Worm (Caenorhabditis elegans) whole organism, L1 larva: Measurements from ENCODE around the gene K06H6.1.

Experiments
- alr-1 ChIP-seq: fragments of 200-800 bp; sonication (Bioruptor generic); optimal IDR thresholded peaks from 2 replicates; lab custom pipeline; 2018; ENCODE audit warnings: borderline replicate concordance, mild to moderate bottlenecking, missing genetic modification characterization, missing compliant biosample characterization
- ama-1 ChIP-seq: fragments of 150-350 bp; optimal IDR thresholded peaks from 2 replicates; lab custom pipeline; 2014
- elt-3 ChIP-seq, 6 experiments: fragments of 150-350 bp in 1 of 6; sonication (generic microtip); optimal IDR thresholded peaks; 2 replicates each; lab custom pipeline; 2017 to 2018; ENCODE audit warnings: missing biosample characterization in 6 of 6, missing genetic modification characterization in 6 of 6, inconsistent platforms in 1 of 6
- fos-1 ChIP-seq: fragments of 150-350 bp; optimal IDR thresholded peaks from 2 replicates; lab custom pipeline; 2014; ENCODE audit warnings: missing biosample characterization, missing genetic modification characterization
- nhr-11 ChIP-seq: fragments of 150-350 bp; optimal IDR thresholded peaks from 2 replicates; lab custom pipeline; 2014; ENCODE audit warnings: missing biosample characterization, missing genetic modification characterization
- nhr-19 ChIP-seq: fragments of 200-800 bp; sonication (Bioruptor generic); conservative IDR thresholded peaks from 2 replicates; pipeline ENCODE4 v1.3.6; 2022; ENCODE audit warnings: missing genetic modification characterization, missing compliant biosample characterization
- nhr-71 ChIP-seq: sonication (generic microtip); optimal IDR thresholded peaks from 2 replicates; lab custom pipeline; 2016; ENCODE audit warnings: mild to moderate bottlenecking, missing genetic modification characterization, moderate library complexity, missing compliant biosample characterization
- pag-3 ChIP-seq: sonication (generic microtip); optimal IDR thresholded peaks from 2 replicates; lab custom pipeline; 2017; ENCODE audit warnings: missing genetic modification characterization, mild to moderate bottlenecking, missing compliant biosample characterization, antibody characterized with exemption, borderline replicate concordance; ENCODE audit not compliant: insufficient read depth
- pqm-1 ChIP-seq: sonication (generic microtip); optimal IDR thresholded peaks from 3 replicates; lab custom pipeline; 2017; ENCODE audit warnings: missing biosample characterization, missing genetic modification characterization
- skn-1 ChIP-seq: fragments of 150-350 bp; optimal IDR thresholded peaks from 2 replicates; lab custom pipeline; 2014; ENCODE audit warnings: missing biosample characterization, missing genetic modification characterization
- sox-4 ChIP-seq: sonication (generic microtip); optimal IDR thresholded peaks from 2 replicates; lab custom pipeline; 2016; ENCODE audit warnings: missing genetic modification characterization, missing compliant biosample characterization
- unc-86 ChIP-seq: sonication (generic microtip); optimal IDR thresholded peaks from 2 replicates; lab custom pipeline; 2016; ENCODE audit warnings: missing genetic modification characterization, missing compliant biosample characterization
- ztf-11 ChIP-seq, 2 experiments: sonication (generic microtip); optimal IDR thresholded peaks; 2 replicates each; lab custom pipeline; 2016 to 2017; ENCODE audit warnings: missing genetic modification characterization in 2 of 2, missing biosample characterization in 1 of 2, missing compliant biosample characterization in 1 of 2

DNA sequence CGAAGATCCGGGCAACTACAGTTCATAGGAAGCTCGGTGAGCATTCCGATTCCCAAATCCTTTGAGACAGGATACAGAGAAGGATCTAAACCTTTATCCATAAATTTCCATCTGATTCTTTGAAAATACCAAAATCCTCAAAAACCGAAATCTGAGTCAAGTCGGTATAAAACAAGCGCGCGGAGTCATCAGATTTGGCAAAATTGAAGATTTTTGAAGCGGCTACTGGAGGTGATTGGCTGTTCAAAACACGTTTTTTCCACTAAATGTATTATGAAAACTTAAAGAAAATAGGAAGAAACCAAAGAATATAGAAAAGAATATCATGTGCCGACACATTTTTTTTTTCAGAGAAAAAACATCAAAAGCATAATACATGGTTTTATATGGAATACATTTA lies 13.3 kb upstream of the K06H6.1 start, which contains the start of gene C14C6.13:
- TF ChIP-seq sox-4 (tag; lab: Kevin White, UChicago) (no peak), nhr-19 (GFP tag; lab: Robert Waterston, UW) (no peak), nhr-11 (tag; lab: Kevin White, UChicago) (no peak), fos-1 (tag; lab: Kevin White, UChicago) (no peak), pqm-1 (tag; lab: Kevin White, UChicago) (no peak), elt-3 (tag; optimal IDR thresholded peaks at IDR 0.05; lab: Kevin White, UChicago) (no peak), unc-86 (no peak), nhr-71 (tag; lab: Kevin White, UChicago) (no peak), ama-1 (lab: Kevin White, UChicago) (no peak), alr-1 (tag; lab: Kevin White, UChicago) (no peak), pag-3 (no peak), skn-1 (tag; lab: Kevin White, UChicago) (no peak), ztf-11 (tag; optimal IDR thresholded peaks at IDR 0.05; lab: Kevin White, UChicago) (no peak)
